Worm (Caenorhabditis elegans) whole organism, L4/young adult: ENCODE results near the gene E02A10.4.

Experiments used
- W03F9.2 ChIP-seq: fragments of 150-350 bp; optimal IDR thresholded peaks from 2 replicates; lab custom pipeline; 2014; ENCODE audit warnings: missing biosample characterization, missing genetic modification characterization
- dao-5 ChIP-seq: sonication (generic microtip); optimal IDR thresholded peaks from 2 replicates; lab custom pipeline; 2016; ENCODE audit warnings: missing genotype, missing genetic modification characterization, moderate library complexity, missing compliant biosample characterization
- him-1 ChIP-seq: sonication (generic microtip); optimal IDR thresholded peaks from 2 replicates; lab custom pipeline; 2016; ENCODE audit warnings: missing genotype, missing genetic modification reagents, missing genetic modification characterization, missing compliant biosample characterization

DNA sequence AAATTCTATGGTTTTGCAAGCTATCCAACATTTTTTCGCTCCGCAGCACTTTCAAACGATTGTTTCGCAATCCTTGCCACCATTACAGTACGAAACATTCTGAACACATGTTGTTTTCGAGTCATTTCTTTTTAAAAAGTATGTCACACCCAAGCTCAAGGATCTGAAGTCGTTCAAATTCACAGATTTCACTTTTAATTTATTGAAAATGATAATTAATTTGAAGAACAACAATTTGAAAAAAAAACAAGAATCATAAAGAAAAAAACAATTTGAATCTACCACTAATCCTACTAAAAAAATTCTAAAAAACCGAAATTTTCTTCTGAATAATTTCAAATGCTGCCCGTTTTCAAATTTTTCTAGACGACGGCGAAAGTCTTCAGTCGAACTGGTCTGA, 24.6 kb upstream of the E02A10.4 start, which contains the start of gene C14C10.2:
- no peak for TF ChIP-seq dao-5
- no peak for TF ChIP-seq him-1 (tag; lab: Kevin White, UChicago)
- TF ChIP-seq W03F9.2 = no peak
